Worm (Caenorhabditis elegans): ENCODE measurements around the gene T26C5.5.

Gene T26C5.5

DNA sequence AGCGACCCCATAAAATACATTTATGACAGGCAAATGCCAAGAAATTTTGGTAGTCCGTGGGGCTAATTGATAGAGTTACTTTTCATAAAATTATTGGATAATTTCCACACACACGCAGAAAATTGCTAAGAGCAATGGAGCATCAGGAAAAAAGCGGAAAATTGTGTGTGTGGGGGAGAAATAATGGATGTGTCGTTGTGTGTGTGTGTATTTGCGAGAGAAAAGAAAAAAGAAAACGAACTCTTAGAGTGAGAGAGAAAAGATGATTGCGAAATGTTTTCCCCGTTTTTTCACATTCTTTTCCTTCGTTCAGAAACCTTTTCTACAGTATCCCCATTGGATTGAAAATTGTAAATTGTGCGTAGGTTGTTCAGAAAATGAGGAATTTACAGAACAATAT lies 35.0 kb upstream of the T26C5.5 start (continued):
- peak; percentile 60 for TF ChIP-seq zip-4 (GFP tag; optimal IDR thresholded peaks at IDR 0.05)
- no peak for TF ChIP-seq sox-4 (tag; optimal IDR thresholded peaks at IDR 0.05)
- TF ChIP-seq efl-1 (optimal IDR thresholded peaks at IDR 0.05), result peak in 1 of 2 experiments; percentile 20
- no peak for TF ChIP-seq efl-1 (GFP tag; optimal IDR thresholded peaks at IDR 0.05 in 1 of 2)
- TF ChIP-seq aha-1 (tag; optimal IDR thresholded peaks at IDR 0.05), result no peak
- no peak for TF ChIP-seq F16B12.6 (tag; optimal IDR thresholded peaks at IDR 0.05)
- TF ChIP-seq snu-23 (GFP tag; optimal IDR thresholded peaks at IDR 0.05), result peak; percentile 23
- peak; percentile 92 for TF ChIP-seq lin-14 (GFP tag; optimal IDR thresholded peaks at IDR 0.05)
- TF ChIP-seq C16A3.4 (tag; optimal IDR thresholded peaks at IDR 0.05), result no peak
- peak; percentile 4 for TF ChIP-seq nhr-47 (tag; optimal IDR thresholded peaks at IDR 0.05)
- peak; percentile 75 for TF ChIP-seq blmp-1 (tag; optimal IDR thresholded peaks at IDR 0.05)
- no peak for TF ChIP-seq egl-27 (tag; optimal IDR thresholded peaks at IDR 0.05)
- no peak for TF ChIP-seq hlh-4 (tag; optimal IDR thresholded peaks at IDR 0.05)
- peak; percentile 33 for TF ChIP-seq unc-130 (tag; optimal IDR thresholded peaks at IDR 0.05)
- TF ChIP-seq tbx-2 (tag; optimal IDR thresholded peaks at IDR 0.05), result no peak
- TF ChIP-seq lin-39 (tag; optimal IDR thresholded peaks at IDR 0.05), result no peak
- TF ChIP-seq mep-1 (tag; optimal IDR thresholded peaks at IDR 0.05), result peak; percentile 57
- TF ChIP-seq alr-1 (tag; optimal IDR thresholded peaks at IDR 0.05; ENCODE audit: borderline replicate concordance), result no peak
- TF ChIP-seq lsy-2 (tag; optimal IDR thresholded peaks at IDR 0.05), result peak; percentile 26 to 71
- peak in 2 of 3 experiments; percentile 10 to 61 for TF ChIP-seq ceh-82 (tag; optimal IDR thresholded peaks at IDR 0.05)
- no peak for TF ChIP-seq zag-1 (tag; optimal IDR thresholded peaks at IDR 0.05)
- no peak for TF ChIP-seq ceh-63 (GFP tag; optimal IDR thresholded peaks at IDR 0.05)
- TF ChIP-seq nhr-20 (tag; optimal IDR thresholded peaks at IDR 0.05), result no peak
- TF ChIP-seq skn-1 (tag; optimal IDR thresholded peaks at IDR 0.05), result peak; percentile 68
- TF ChIP-seq ceh-88 (GFP tag; IDR thresholded peaks at IDR 0.05), result no peak

- TF ChIP-seq efl-1 (optimal IDR thresholded peaks at IDR 0.05) (no peak), efl-1 (GFP tag; optimal IDR thresholded peaks at IDR 0.05 in 1 of 2) (peak in 1 of 2 experiments; percentile 46), nhr-20 (tag; optimal IDR thresholded peaks at IDR 0.05) (no peak)
These were observed 34.3 kb upstream of the T26C5.5 start for ce11 chrII:9280846-9281245.

ce11 chrII:9280048-9280772 lies 33.7 kb upstream of the T26C5.5 start, which contains the start of gene gldi-3:
gldi-3 (minus strand) TSS chrII:9280098.
- TF ChIP-seq blmp-1 (tag; optimal IDR thresholded peaks at IDR 0.05) (peak; percentile 6), alr-1 (tag; optimal IDR thresholded peaks at IDR 0.05; ENCODE audit: borderline replicate concordance) (no peak), xbp-1 (tag; optimal IDR thresholded peaks at IDR 0.05) (no peak), nhr-11 (tag; optimal IDR thresholded peaks at IDR 0.05) (no peak), efl-1 (optimal IDR thresholded peaks at IDR 0.05) (no peak), efl-1 (GFP tag; optimal IDR thresholded peaks at IDR 0.05 in 1 of 2) (peak in 1 of 2 experiments; percentile 46), egl-27 (tag; optimal IDR thresholded peaks at IDR 0.05) (no peak), nhr-237 (tag; optimal IDR thresholded peaks at IDR 0.05) (no peak), nhr-20 (tag; optimal IDR thresholded peaks at IDR 0.05) (peak; percentile 14), hpl-2 (GFP tag; optimal IDR thresholded peaks at IDR 0.05) (no peak), elt-3 (tag; optimal IDR thresholded peaks at IDR 0.05) (peak in 1 of 6 experiments; percentile 35), lin-35 (GFP tag; optimal IDR thresholded peaks at IDR 0.05) (peak in 1 of 2 experiments; percentile 12)

ce11 chrII:9279016-9279415 lies 32.5 kb upstream of the T26C5.5 start:
- TF ChIP-seq unc-98 (GFP tag; IDR thresholded peaks at IDR 0.05) (no peak), hlh-4 (tag; optimal IDR thresholded peaks at IDR 0.05) (peak; percentile 95)

ce11 chrII:9277153-9277552 lies 30.6 kb upstream of the T26C5.5 start:
- TF ChIP-seq efl-3 (GFP tag; optimal IDR thresholded peaks at IDR 0.05) (no peak), lin-35 (GFP tag; optimal IDR thresholded peaks at IDR 0.05) (no peak), Y116A8C.19 (tag; optimal IDR thresholded peaks at IDR 0.05; ENCODE audit: borderline replicate concordance) (no peak), sptf-1 (tag; optimal IDR thresholded peaks at IDR 0.05) (no peak), elt-3 (tag; optimal IDR thresholded peaks at IDR 0.05) (no peak), efl-1 (optimal IDR thresholded peaks at IDR 0.05) (no peak), efl-1 (GFP tag; optimal IDR thresholded peaks at IDR 0.05 in 1 of 2) (peak in 1 of 2 experiments; percentile 91)

Measured in whole organism, L1 larva.